Worm (Caenorhabditis elegans) whole organism, L1 larva: ENCODE data around the gene F41E7.7.

Experiments
- C34B4.2 ChIP-seq: sonication (generic microtip); optimal IDR thresholded peaks from 2 replicates; lab custom pipeline; 2017; ENCODE audit warnings: mild to moderate bottlenecking, missing genetic modification characterization, missing compliant biosample characterization
- Y116A8C.19 ChIP-seq: sonication (generic microtip); optimal IDR thresholded peaks from 2 replicates; lab custom pipeline; 2016; ENCODE audit warnings: missing compliant biosample characterization, missing genetic modification characterization, borderline replicate concordance
- aly-2 ChIP-seq: fragments of 150-350 bp; optimal IDR thresholded peaks from 2 replicates; lab custom pipeline; 2014; ENCODE audit warnings: missing biosample characterization, missing genetic modification characterization
- ceh-8 ChIP-seq: fragments of 200-800 bp; sonication (Bioruptor generic); optimal IDR thresholded peaks from 2 replicates; lab custom pipeline; 2018; ENCODE audit warnings: mild to moderate bottlenecking, missing genetic modification characterization, moderate library complexity, missing compliant biosample characterization
- ceh-82 ChIP-seq, 3 experiments: fragments of 150-350 bp in 1 of 3; sonication (generic microtip) in 2 of 3; optimal IDR thresholded peaks; 2 replicates each; lab custom pipeline; 2014 to 2017; ENCODE audit warnings: missing biosample characterization in 3 of 3, missing genetic modification characterization in 3 of 3
- ceh-90 ChIP-seq: sonication (generic microtip); optimal IDR thresholded peaks from 2 replicates; lab custom pipeline; 2016; ENCODE audit warnings: missing genetic modification characterization, missing compliant biosample characterization
- dsc-1 ChIP-seq: sonication (generic microtip); optimal IDR thresholded peaks from 2 replicates; lab custom pipeline; 2016; ENCODE audit warnings: mild to moderate bottlenecking, missing genetic modification characterization, missing compliant biosample characterization
- efl-1 ChIP-seq, 4 experiments: fragments of 150-350 bp; optimal IDR thresholded peaks in 3 of 4; peaks in 1 of 4; 1 replicate in 1 of 4; 2 replicates in 3 of 4; lab custom pipeline; 2014; ENCODE audit warnings: missing biosample characterization in 2 of 4, missing genetic modification characterization in 2 of 4, missing genetic modification reagents in 2 of 4
- efl-3 ChIP-seq: fragments of 200-800 bp; sonication (Bioruptor generic); optimal IDR thresholded peaks from 2 replicates; lab custom pipeline; 2018; ENCODE audit warnings: mild to moderate bottlenecking, missing genetic modification characterization, missing compliant biosample characterization
- egl-27 ChIP-seq, 2 experiments: fragments of 150-350 bp in 1 of 2; sonication (generic microtip); optimal IDR thresholded peaks; 3 replicates each; lab custom pipeline; 2017 to 2018; ENCODE audit warnings: missing biosample characterization in 2 of 2, missing genetic modification characterization in 2 of 2, missing genetic modification reagents in 2 of 2
- elt-2 ChIP-seq: sonication (generic microtip); optimal IDR thresholded peaks from 2 replicates; lab custom pipeline; 2016; ENCODE audit warnings: missing genetic modification characterization, mild to moderate bottlenecking, inconsistent platforms, missing compliant biosample characterization, missing genetic modification reagents
- ets-5 ChIP-seq: fragments of 200-800 bp; sonication (Bioruptor generic); IDR thresholded peaks from 2 replicates; pipeline ENCODE4 v1.3.6; 2022; ENCODE audit warnings: missing genetic modification characterization, missing compliant biosample characterization
- fkh-10 ChIP-seq: sonication (generic microtip); optimal IDR thresholded peaks from 2 replicates; lab custom pipeline; 2017; ENCODE audit warnings: missing biosample characterization, missing genetic modification reagents, missing genetic modification characterization
- hlh-4 ChIP-seq: sonication (generic microtip); optimal IDR thresholded peaks from 2 replicates; lab custom pipeline; 2016; ENCODE audit warnings: mild to moderate bottlenecking, missing genetic modification characterization, missing compliant biosample characterization
- irx-1 ChIP-seq: sonication (generic microtip); optimal IDR thresholded peaks from 2 replicates; lab custom pipeline; 2016; ENCODE audit warnings: missing genetic modification characterization, missing compliant biosample characterization
- lin-13 ChIP-seq: fragments of 150-350 bp; optimal IDR thresholded peaks from 2 replicates; lab custom pipeline; 2014; ENCODE audit warnings: missing biosample characterization, missing genetic modification reagents, missing genetic modification characterization
- lin-14 ChIP-seq: fragments of 200-800 bp; sonication (Bioruptor generic); optimal IDR thresholded peaks from 2 replicates; lab custom pipeline; 2018; ENCODE audit warnings: mild to moderate bottlenecking, missing genetic modification characterization, moderate library complexity, missing compliant biosample characterization
- lin-15B ChIP-seq: fragments of 150-350 bp; sonication (generic microtip); optimal IDR thresholded peaks from 3 replicates; lab custom pipeline; 2014; ENCODE audit warnings: missing biosample characterization, missing genetic modification characterization
- lin-35 ChIP-seq, 2 experiments: fragments of 150-350 bp; optimal IDR thresholded peaks; 2 replicates each; lab custom pipeline; 2014; ENCODE audit warnings: missing biosample characterization in 2 of 2, missing genetic modification characterization in 2 of 2, missing genetic modification reagents in 2 of 2
- lin-39 ChIP-seq: fragments of 150-350 bp; optimal IDR thresholded peaks from 2 replicates; lab custom pipeline; 2014; ENCODE audit warnings: missing biosample characterization, missing genetic modification reagents, missing genetic modification characterization
- mdl-1 ChIP-seq, 2 experiments: fragments of 150-350 bp; optimal IDR thresholded peaks; 2 replicates each; lab custom pipeline; 2014 to 2017; ENCODE audit warnings: missing biosample characterization in 2 of 2, missing genetic modification characterization in 2 of 2, inconsistent platforms in 1 of 2
- nhr-20 ChIP-seq: sonication (generic microtip); optimal IDR thresholded peaks from 2 replicates; lab custom pipeline; 2016; ENCODE audit warnings: mild to moderate bottlenecking, missing genetic modification characterization, missing compliant biosample characterization
- nhr-28 ChIP-seq: fragments of 150-350 bp; optimal IDR thresholded peaks from 2 replicates; lab custom pipeline; 2014; ENCODE audit warnings: missing biosample characterization, missing genetic modification characterization
- nhr-71 ChIP-seq: sonication (generic microtip); optimal IDR thresholded peaks from 2 replicates; lab custom pipeline; 2016; ENCODE audit warnings: mild to moderate bottlenecking, missing genetic modification characterization, moderate library complexity, missing compliant biosample characterization
- nhr-76 ChIP-seq: sonication (generic microtip); optimal IDR thresholded peaks from 2 replicates; lab custom pipeline; 2017; ENCODE audit warnings: missing biosample characterization, missing genetic modification characterization
- nhr-84 ChIP-seq: sonication (generic microtip); optimal IDR thresholded peaks from 2 replicates; lab custom pipeline; 2017; ENCODE audit warnings: missing biosample characterization, missing genetic modification characterization
- nhr-85 ChIP-seq: sonication (generic microtip); peaks from one replicate; lab custom pipeline; 2016; ENCODE audit warnings: missing genetic modification characterization, inconsistent platforms, missing compliant biosample characterization
- nhr-90 ChIP-seq: sonication (generic microtip); optimal IDR thresholded peaks from 2 replicates; lab custom pipeline; 2016; ENCODE audit warnings: mild to moderate bottlenecking, missing genetic modification characterization, missing compliant biosample characterization; ENCODE audit not compliant: poor library complexity
- pag-3 ChIP-seq: sonication (generic microtip); optimal IDR thresholded peaks from 2 replicates; lab custom pipeline; 2017; ENCODE audit warnings: missing genetic modification characterization, mild to moderate bottlenecking, missing compliant biosample characterization, antibody characterized with exemption, borderline replicate concordance; ENCODE audit not compliant: insufficient read depth
- rnt-1 ChIP-seq: sonication (generic microtip); optimal IDR thresholded peaks from 2 replicates; lab custom pipeline; 2016; ENCODE audit warnings: mild to moderate bottlenecking, missing genetic modification characterization, moderate library complexity, missing compliant biosample characterization
- skn-1 ChIP-seq: fragments of 150-350 bp; optimal IDR thresholded peaks from 2 replicates; lab custom pipeline; 2014; ENCODE audit warnings: missing biosample characterization, missing genetic modification characterization
- snpc-4 ChIP-seq: fragments of 150-350 bp; optimal IDR thresholded peaks from 2 replicates; lab custom pipeline; 2014; ENCODE audit warnings: missing biosample characterization, missing genetic modification characterization
- sox-4 ChIP-seq: sonication (generic microtip); optimal IDR thresholded peaks from 2 replicates; lab custom pipeline; 2016; ENCODE audit warnings: missing genetic modification characterization, missing compliant biosample characterization
- sptf-1 ChIP-seq: fragments of 150-350 bp; optimal IDR thresholded peaks from 2 replicates; lab custom pipeline; 2014; ENCODE audit warnings: missing biosample characterization, missing genetic modification characterization
- tbx-2 ChIP-seq: sonication (generic microtip); optimal IDR thresholded peaks from 2 replicates; lab custom pipeline; 2016; ENCODE audit warnings: missing genetic modification characterization, missing compliant biosample characterization
- unc-86 ChIP-seq: sonication (generic microtip); optimal IDR thresholded peaks from 2 replicates; lab custom pipeline; 2016; ENCODE audit warnings: missing genetic modification characterization, missing compliant biosample characterization
- unc-98 ChIP-seq: fragments of 200-800 bp; sonication (Bioruptor generic); IDR thresholded peaks from 2 replicates; pipeline ENCODE4 v1.3.6; 2022; ENCODE audit warnings: missing genetic modification characterization, missing compliant biosample characterization
- vab-15 ChIP-seq: sonication (generic microtip); optimal IDR thresholded peaks from 2 replicates; lab custom pipeline; 2017; ENCODE audit warnings: missing genotype, mild to moderate bottlenecking, missing genetic modification characterization, missing compliant biosample characterization
- xbp-1 ChIP-seq: sonication (generic microtip); optimal IDR thresholded peaks from 2 replicates; lab custom pipeline; 2016; ENCODE audit warnings: missing genetic modification characterization, missing compliant biosample characterization
- zag-1 ChIP-seq: fragments of 150-350 bp; optimal IDR thresholded peaks from 2 replicates; lab custom pipeline; 2014; ENCODE audit warnings: missing biosample characterization, missing genetic modification characterization
- zip-4 ChIP-seq: fragments of 200-800 bp; sonication (Bioruptor generic); optimal IDR thresholded peaks from 2 replicates; lab custom pipeline; 2018; ENCODE audit warnings: mild to moderate bottlenecking, missing genetic modification characterization, moderate library complexity, missing compliant biosample characterization

Gene F41E7.7

ce11 chrX:10332035-10332614 is 24.5 kb downstream of the F41E7.7 start (continued):
- no peak for TF ChIP-seq irx-1 (tag; lab: Kevin White, UChicago)
- TF ChIP-seq hlh-4 (tag; lab: Kevin White, UChicago): no peak
- TF ChIP-seq nhr-71 (tag; lab: Kevin White, UChicago): peak; percentile 74
- TF ChIP-seq unc-98 (GFP tag; lab: Robert Waterston, UW): no peak
- TF ChIP-seq mdl-1 (tag; optimal IDR thresholded peaks at IDR 0.05; lab: Kevin White, UChicago): peak in 1 of 2 experiments; percentile 38
- TF ChIP-seq sox-4 (tag; lab: Kevin White, UChicago): no peak
- TF ChIP-seq aly-2 (tag; lab: Kevin White, UChicago): no peak
- no peak for TF ChIP-seq zag-1 (tag; lab: Kevin White, UChicago)
- TF ChIP-seq skn-1 (tag; lab: Kevin White, UChicago): peak; percentile 78
- no peak for TF ChIP-seq efl-1 (optimal IDR thresholded peaks at IDR 0.05; lab: Kevin White, UChicago)
- TF ChIP-seq efl-1 (GFP tag; optimal IDR thresholded peaks at IDR 0.05 in 1 of 2; lab: Kevin White, UChicago): peak in 1 of 2 experiments; percentile 78
- no peak for TF ChIP-seq ets-5
- TF ChIP-seq tbx-2 (tag; lab: Kevin White, UChicago): peak; percentile 39
- TF ChIP-seq sptf-1 (tag; lab: Kevin White, UChicago): no peak
- no peak for TF ChIP-seq nhr-84 (tag; lab: Kevin White, UChicago)
- no peak for TF ChIP-seq snpc-4 (tag; lab: Kevin White, UChicago)
- TF ChIP-seq rnt-1 (tag; lab: Kevin White, UChicago): peak; percentile 72
- TF ChIP-seq lin-13: no peak
- TF ChIP-seq xbp-1 (tag; lab: Kevin White, UChicago): no peak
- TF ChIP-seq nhr-85 (tag; lab: Kevin White, UChicago): peak; percentile 89
- TF ChIP-seq elt-2: peak; percentile 47
- TF ChIP-seq nhr-28 (tag; lab: Kevin White, UChicago): no peak
- no peak for TF ChIP-seq ceh-8
- TF ChIP-seq nhr-20 (tag; lab: Kevin White, UChicago): peak; percentile 65
- peak; percentile 29 for TF ChIP-seq dsc-1 (tag; lab: Kevin White, UChicago)
- no peak for TF ChIP-seq lin-15B (tag; lab: Kevin White, UChicago)
- no peak for TF ChIP-seq lin-39 (tag; lab: Kevin White, UChicago)
- no peak for TF ChIP-seq zip-4 (GFP tag; lab: Kevin White, UChicago)
- no peak for TF ChIP-seq efl-3 (GFP tag; lab: Kevin White, UChicago)
- TF ChIP-seq fkh-10 (GFP tag; lab: Kevin White, UChicago): no peak
- TF ChIP-seq vab-15: no peak
- peak; percentile 21 to 55 for TF ChIP-seq egl-27 (tag; optimal IDR thresholded peaks at IDR 0.05; lab: Kevin White, UChicago)
- TF ChIP-seq pag-3 (tag; lab: Kevin White, UChicago): no peak
- no peak for TF ChIP-seq ceh-90 (tag; lab: Kevin White, UChicago)
- TF ChIP-seq Y116A8C.19 (tag; lab: Kevin White, UChicago): no peak
- peak; percentile 15 for TF ChIP-seq nhr-90 (tag; lab: Kevin White, UChicago)
- no peak for TF ChIP-seq unc-86 (tag; lab: Kevin White, UChicago)
- TF ChIP-seq lin-35 (GFP tag; optimal IDR thresholded peaks at IDR 0.05; lab: Kevin White, UChicago): peak in 1 of 2 experiments; percentile 14
- TF ChIP-seq ceh-82 (tag; optimal IDR thresholded peaks at IDR 0.05; lab: Kevin White, UChicago): peak in 1 of 3 experiments; percentile 15
- peak; percentile 84 for TF ChIP-seq lin-14
- TF ChIP-seq C34B4.2: no peak
- TF ChIP-seq nhr-76 (tag; lab: Kevin White, UChicago): no peak
